Worm (Caenorhabditis elegans) whole organism, L3 larva: ENCODE results near the gene M163.10.

Experiments
- ama-1 ChIP-seq: fragments of 150-350 bp; optimal IDR thresholded peaks from 2 replicates; lab custom pipeline; 2018
- ceh-82 ChIP-seq: fragments of 150-350 bp; optimal IDR thresholded peaks from 2 replicates; lab custom pipeline; 2014; ENCODE audit warnings: missing biosample characterization, missing genetic modification characterization
- egl-5 ChIP-seq: fragments of 150-350 bp; optimal IDR thresholded peaks from 2 replicates; lab custom pipeline; 2017; ENCODE audit warnings: missing biosample characterization, missing genetic modification reagents, missing genetic modification characterization, inconsistent platforms
- fkh-10 ChIP-seq: sonication (generic microtip); optimal IDR thresholded peaks from 2 replicates; lab custom pipeline; 2017; ENCODE audit warnings: missing biosample characterization, missing genetic modification reagents, missing genetic modification characterization
- jun-1 ChIP-seq: fragments of 150-350 bp; optimal IDR thresholded peaks from 2 replicates; lab custom pipeline; 2014; ENCODE audit warnings: missing biosample characterization, missing genetic modification reagents, missing genetic modification characterization
- lin-39 ChIP-seq: fragments of 150-350 bp; optimal IDR thresholded peaks from 2 replicates; lab custom pipeline; 2018; ENCODE audit warnings: missing biosample characterization, missing genetic modification reagents, missing genetic modification characterization
- mdl-1 ChIP-seq: fragments of 150-350 bp; optimal IDR thresholded peaks from 2 replicates; lab custom pipeline; 2014; ENCODE audit warnings: missing biosample characterization, missing genetic modification characterization
- nhr-12 ChIP-seq: fragments of 150-350 bp; optimal IDR thresholded peaks from 2 replicates; lab custom pipeline; 2014; ENCODE audit warnings: missing biosample characterization, missing genetic modification characterization
- nhr-237 ChIP-seq: fragments of 150-350 bp; optimal IDR thresholded peaks from 2 replicates; lab custom pipeline; 2014; ENCODE audit warnings: missing biosample characterization, missing genetic modification characterization
- nhr-25 ChIP-seq: sonication (generic microtip); optimal IDR thresholded peaks from 2 replicates; lab custom pipeline; 2017; ENCODE audit warnings: missing biosample characterization, missing genetic modification characterization
- unc-62 ChIP-seq: fragments of 150-350 bp; sonication (generic microtip); optimal IDR thresholded peaks from 4 replicates; lab custom pipeline; 2014; ENCODE audit warnings: missing biosample characterization, missing genetic modification reagents, missing genetic modification characterization
- ztf-11 ChIP-seq: fragments of 150-350 bp; optimal IDR thresholded peaks from 2 replicates; lab custom pipeline; 2014; ENCODE audit warnings: missing biosample characterization, missing genetic modification characterization

DNA sequence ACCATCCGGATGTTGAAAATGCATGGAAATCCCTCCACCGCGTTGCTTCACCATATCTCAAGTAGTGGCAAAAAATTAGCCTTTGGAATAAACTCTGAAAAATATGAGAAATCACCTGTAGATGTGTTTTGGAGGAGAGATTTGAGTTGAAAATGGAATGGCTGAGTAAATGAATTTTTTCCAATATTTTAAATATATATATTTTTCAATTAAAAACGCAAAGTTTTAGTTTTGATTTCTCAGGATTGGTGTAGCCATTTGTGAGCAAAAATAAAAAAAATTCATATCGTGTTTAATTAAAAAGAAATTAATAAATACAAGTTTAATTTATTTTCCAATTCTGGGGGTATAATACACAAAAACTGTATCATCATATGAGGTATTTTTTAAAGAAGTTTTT lies 42.7 kb upstream of the M163.10 start, which contains the start of gene F23D12.1:
- TF ChIP-seq ztf-11 (no peak), mdl-1 (tag; lab: Kevin White, UChicago) (no peak), nhr-237 (tag; lab: Kevin White, UChicago) (no peak), egl-5 (tag; lab: Kevin White, UChicago) (no peak), jun-1 (tag; lab: Kevin White, UChicago) (no peak), fkh-10 (GFP tag; lab: Kevin White, UChicago) (no peak), ceh-82 (no peak), nhr-25 (no peak), lin-39 (tag; lab: Kevin White, UChicago) (no peak), ama-1 (lab: Kevin White, UChicago) (no peak), unc-62 (GFP tag; lab: Kevin White, UChicago) (no peak), nhr-12 (no peak)
